Worm (Caenorhabditis elegans) whole organism, young adult: Measurements from ENCODE around the gene F45H10.2.

Experiments
- B0019.2 ChIP-seq: fragments of 200-800 bp; sonication (Bioruptor generic); conservative IDR thresholded peaks from 2 replicates; pipeline ENCODE4 v1.3.6; 2022; ENCODE audit warnings: missing genetic modification reagents, missing genetic modification characterization, missing compliant biosample characterization
- F23B12.7 ChIP-seq: sonication (generic microtip); optimal IDR thresholded peaks from 2 replicates; lab custom pipeline; 2017; ENCODE audit warnings: missing genetic modification characterization, mild to moderate bottlenecking, missing compliant biosample characterization, antibody characterized with exemption, moderate library complexity; ENCODE audit not compliant: insufficient read depth
- F39B2.1 ChIP-seq: fragments of 200-800 bp; sonication (Bioruptor generic); IDR thresholded peaks from 2 replicates; pipeline ENCODE4 v1.3.6; 2022; ENCODE audit warnings: missing genetic modification reagents, missing genetic modification characterization, missing compliant biosample characterization
- F52B5.7 ChIP-seq: sonication (generic microtip); optimal IDR thresholded peaks from 2 replicates; lab custom pipeline; 2016; ENCODE audit warnings: mild to moderate bottlenecking, missing genetic modification characterization, missing compliant biosample characterization
- F57C9.4 ChIP-seq: sonication (generic microtip); optimal IDR thresholded peaks from 2 replicates; lab custom pipeline; 2017; ENCODE audit warnings: mild to moderate bottlenecking, missing genetic modification characterization, missing compliant biosample characterization
- atf-7 ChIP-seq: sonication (generic microtip); optimal IDR thresholded peaks from 2 replicates; lab custom pipeline; 2017; ENCODE audit warnings: mild to moderate bottlenecking, missing genetic modification characterization, missing compliant biosample characterization
- athp-1 ChIP-seq: sonication (generic microtip); optimal IDR thresholded peaks from 2 replicates; lab custom pipeline; 2017; ENCODE audit warnings: mild to moderate bottlenecking, missing genetic modification characterization, missing compliant biosample characterization
- bed-2 ChIP-seq: fragments of 200-800 bp; sonication (Bioruptor generic); IDR thresholded peaks from 2 replicates; pipeline ENCODE4 v1.3.6; 2022; ENCODE audit warnings: missing genetic modification reagents, missing genetic modification characterization, missing compliant biosample characterization
- ceh-79 ChIP-seq: sonication (generic microtip); optimal IDR thresholded peaks from 2 replicates; lab custom pipeline; 2017; ENCODE audit warnings: mild to moderate bottlenecking, missing genetic modification characterization, missing compliant biosample characterization
- die-1 ChIP-seq: sonication (generic microtip); optimal IDR thresholded peaks from 2 replicates; lab custom pipeline; 2016; ENCODE audit warnings: missing genotype, mild to moderate bottlenecking, missing genetic modification characterization, missing compliant biosample characterization
- egl-18 ChIP-seq: fragments of 200-800 bp; sonication (Bioruptor generic); IDR thresholded peaks from 2 replicates; pipeline ENCODE4 v1.3.6; 2022; ENCODE audit warnings: missing genetic modification reagents, missing genetic modification characterization, missing compliant biosample characterization
- egl-44 ChIP-seq: fragments of 200-800 bp; sonication (Bioruptor generic); IDR thresholded peaks from 2 replicates; pipeline ENCODE4 v1.3.6; 2022; ENCODE audit warnings: missing genetic modification reagents, missing genetic modification characterization, missing compliant biosample characterization
- ets-4 ChIP-seq: fragments of 200-800 bp; sonication (Bioruptor generic); optimal IDR thresholded peaks from 2 replicates; lab custom pipeline; 2018; ENCODE audit warnings: mild to moderate bottlenecking, missing genetic modification characterization, missing compliant biosample characterization
- him-1 ChIP-seq: sonication (generic microtip); optimal IDR thresholded peaks from 2 replicates; lab custom pipeline; 2016; ENCODE audit warnings: missing genotype, missing genetic modification reagents, missing genetic modification characterization, missing compliant biosample characterization
- hlh-26 ChIP-seq: fragments of 200-800 bp; sonication (Bioruptor generic); conservative IDR thresholded peaks from 2 replicates; pipeline ENCODE4 v1.3.6; 2022; ENCODE audit warnings: missing genetic modification reagents, missing genetic modification characterization, missing compliant biosample characterization
- hmg-1.2 ChIP-seq: fragments of 200-800 bp; sonication (Bioruptor generic); IDR thresholded peaks from 2 replicates; pipeline ENCODE4 v1.3.6; 2022; ENCODE audit warnings: missing genetic modification reagents, missing genetic modification characterization, missing compliant biosample characterization
- hmg-20 ChIP-seq: fragments of 200-800 bp; sonication (Bioruptor generic); IDR thresholded peaks from 2 replicates; pipeline ENCODE4 v1.3.6; 2022; ENCODE audit warnings: missing genetic modification reagents, missing genetic modification characterization, missing compliant biosample characterization
- hrde-1 ChIP-seq: sonication (generic microtip); optimal IDR thresholded peaks from 2 replicates; lab custom pipeline; 2016; ENCODE audit warnings: missing genetic modification characterization, mild to moderate bottlenecking, missing compliant biosample characterization, moderate library complexity, missing genotype, missing genetic modification reagents, borderline replicate concordance
- hsf-1 ChIP-seq: fragments of 200-800 bp; sonication (Bioruptor generic); IDR thresholded peaks from 2 replicates; pipeline ENCODE4 v1.3.6; 2022; ENCODE audit warnings: missing genetic modification reagents, missing genetic modification characterization, missing compliant biosample characterization
- let-607 ChIP-seq, 2 experiments: fragments of 200-800 bp in 1 of 2; sonication (Bioruptor generic) in 1 of 2; sonication (generic microtip) in 1 of 2; optimal IDR thresholded peaks; 2 replicates each; lab custom pipeline; 2016 to 2018; ENCODE audit warnings: mild to moderate bottlenecking in 2 of 2, missing compliant biosample characterization in 2 of 2, missing genetic modification characterization in 2 of 2, moderate library complexity in 2 of 2, missing genotype in 1 of 2
- lin-40 ChIP-seq: sonication (generic microtip); optimal IDR thresholded peaks from 2 replicates; lab custom pipeline; 2016; ENCODE audit warnings: missing genetic modification characterization, mild to moderate bottlenecking, missing compliant biosample characterization, missing genotype, missing genetic modification reagents
- lin-54 ChIP-seq: fragments of 200-800 bp; sonication (Bioruptor generic); optimal IDR thresholded peaks from 2 replicates; lab custom pipeline; 2018; ENCODE audit warnings: mild to moderate bottlenecking, missing genetic modification characterization, missing compliant biosample characterization
- lsy-27 ChIP-seq: sonication (generic microtip); optimal IDR thresholded peaks from 2 replicates; lab custom pipeline; 2017; ENCODE audit warnings: missing genetic modification characterization, mild to moderate bottlenecking, missing compliant biosample characterization, antibody characterized with exemption, missing genotype, borderline replicate concordance; ENCODE audit not compliant: insufficient read depth
- madf-10 ChIP-seq: sonication (generic microtip); optimal IDR thresholded peaks from 2 replicates; lab custom pipeline; 2016; ENCODE audit warnings: mild to moderate bottlenecking, missing genetic modification characterization, missing compliant biosample characterization
- mel-28 ChIP-seq: sonication (generic microtip); optimal IDR thresholded peaks from 2 replicates; lab custom pipeline; 2016; ENCODE audit warnings: borderline replicate concordance, mild to moderate bottlenecking, missing genetic modification characterization, missing compliant biosample characterization
- nfya-2 ChIP-seq: fragments of 200-800 bp; sonication (Bioruptor generic); IDR thresholded peaks from 2 replicates; pipeline ENCODE4 v1.3.6; 2022; ENCODE audit warnings: missing genetic modification reagents, missing genetic modification characterization, missing compliant biosample characterization
- nfyb-1 ChIP-seq: fragments of 200-800 bp; sonication (Bioruptor generic); IDR thresholded peaks from 2 replicates; pipeline ENCODE4 v1.3.6; 2022; ENCODE audit warnings: missing genetic modification reagents, missing genetic modification characterization, missing compliant biosample characterization
- nhr-179 ChIP-seq: sonication (generic microtip); optimal IDR thresholded peaks from 2 replicates; lab custom pipeline; 2016; ENCODE audit warnings: mild to moderate bottlenecking, missing genetic modification characterization, missing compliant biosample characterization
- nhr-80 ChIP-seq: sonication (generic microtip); optimal IDR thresholded peaks from 2 replicates; lab custom pipeline; 2016; ENCODE audit warnings: missing genetic modification characterization, missing compliant biosample characterization
- pbrm-1 ChIP-seq: fragments of 200-800 bp; sonication (Bioruptor generic); IDR thresholded peaks from 2 replicates; pipeline ENCODE4 v1.3.6; 2022; ENCODE audit warnings: missing genetic modification reagents, missing genetic modification characterization, missing compliant biosample characterization
- pha-4 ChIP-seq: fragments of 150-350 bp; sonication (generic microtip); optimal IDR thresholded peaks from 2 replicates; lab custom pipeline; 2014; ENCODE audit warnings: missing biosample characterization, missing genetic modification reagents, missing genetic modification characterization
- rec-8 ChIP-seq, 2 experiments: sonication (generic microtip); optimal IDR thresholded peaks; 2 replicates each; lab custom pipeline; 2016; ENCODE audit warnings: mild to moderate bottlenecking in 2 of 2, missing genetic modification characterization in 2 of 2, missing genetic modification reagents in 2 of 2, missing genotype in 2 of 2, missing biosample characterization in 1 of 2, missing compliant biosample characterization in 1 of 2, moderate library complexity in 1 of 2
- snpc-1.3 ChIP-seq: sonication (generic microtip); optimal IDR thresholded peaks from 2 replicates; lab custom pipeline; 2017; ENCODE audit warnings: missing genetic modification characterization, mild to moderate bottlenecking, missing compliant biosample characterization, antibody characterized with exemption, moderate library complexity, missing genotype, missing genetic modification reagents; ENCODE audit not compliant: insufficient read depth
- snpc-3.4 ChIP-seq: sonication (generic microtip); optimal IDR thresholded peaks from 2 replicates; lab custom pipeline; 2017; ENCODE audit warnings: missing genetic modification characterization, mild to moderate bottlenecking, missing compliant biosample characterization, antibody characterized with exemption, moderate library complexity, missing genotype, missing genetic modification reagents
- snpc-4 ChIP-seq, 5 experiments: fragments of 150-350 bp in 1 of 5; sonication (generic microtip) in 4 of 5; optimal IDR thresholded peaks; 2 replicates each; lab custom pipeline; 2014 to 2018; ENCODE audit warnings: missing genetic modification characterization in 5 of 5, missing biosample characterization in 3 of 5, antibody characterized with exemption in 2 of 5, mild to moderate bottlenecking in 2 of 5, missing compliant biosample characterization in 2 of 5, missing genotype in 2 of 5, moderate library complexity in 2 of 5, missing genetic modification reagents in 1 of 5
- somi-1 ChIP-seq: fragments of 200-800 bp; sonication (Bioruptor generic); optimal IDR thresholded peaks from 2 replicates; lab custom pipeline; 2018; ENCODE audit warnings: mild to moderate bottlenecking, missing genetic modification characterization, missing compliant biosample characterization
- tbp1 ChIP-seq: fragments of 200-800 bp; sonication (Bioruptor generic); optimal IDR thresholded peaks from 2 replicates; lab custom pipeline; 2018; ENCODE audit warnings: mild to moderate bottlenecking, missing genetic modification characterization, missing compliant biosample characterization
- xnd-1 ChIP-seq: sonication (generic microtip); optimal IDR thresholded peaks from 2 replicates; lab custom pipeline; 2016; ENCODE audit warnings: missing genotype, missing genetic modification reagents, missing genetic modification characterization, missing compliant biosample characterization
- zfh-2 ChIP-seq: fragments of 200-800 bp; sonication (Bioruptor generic); conservative IDR thresholded peaks from 2 replicates; pipeline ENCODE4 v1.3.6; 2022; ENCODE audit warnings: missing genetic modification reagents, missing genetic modification characterization, missing compliant biosample characterization
- zim-3 ChIP-seq: sonication (generic microtip); optimal IDR thresholded peaks from 2 replicates; lab custom pipeline; 2017; ENCODE audit warnings: mild to moderate bottlenecking, missing genetic modification characterization, moderate library complexity, missing compliant biosample characterization
- ztf-22 ChIP-seq: fragments of 200-800 bp; sonication (Bioruptor generic); optimal IDR thresholded peaks from 2 replicates; lab custom pipeline; 2018; ENCODE audit warnings: mild to moderate bottlenecking, missing genetic modification characterization, moderate library complexity, missing compliant biosample characterization
- ztf-6 ChIP-seq: fragments of 200-800 bp; sonication (Bioruptor generic); IDR thresholded peaks from 2 replicates; pipeline ENCODE4 v1.3.6; 2022; ENCODE audit warnings: missing genetic modification reagents, missing genetic modification characterization, missing compliant biosample characterization

Gene F45H10.2

ce11 chrII:13447668-13448067 lies 45.2 kb downstream of the F45H10.2 start (continued):
- TF ChIP-seq pbrm-1 (GFP tag; lab: Robert Waterston, UW) (peak; percentile 17; the same call in 1 of the 2 replicates), nfyb-1 (GFP tag; lab: Robert Waterston, UW) (no peak), tbp1 (GFP tag; lab: Kevin White, UChicago) (peak; percentile 28), lsy-27 (tag; lab: Kevin White, UChicago) (no peak), egl-44 (no peak), nhr-80 (tag; lab: Kevin White, UChicago) (peak; percentile 70), ztf-22 (GFP tag; lab: Kevin White, UChicago) (no peak), nfya-2 (GFP tag; lab: Robert Waterston, UW) (no peak), hmg-20 (no peak), hmg-1.2 (GFP tag; lab: Robert Waterston, UW) (peak; percentile 65), let-607 (tag; optimal IDR thresholded peaks at IDR 0.05; lab: Kevin White, UChicago) (peak in 1 of 2 experiments; percentile 16), bed-2 (GFP tag; lab: Robert Waterston, UW) (no peak), hlh-26 (GFP tag; lab: Robert Waterston, UW) (no peak), ceh-79 (no peak), athp-1 (tag; lab: Kevin White, UChicago) (no peak), pha-4 (tag; lab: Kevin White, UChicago) (peak; percentile 86), F52B5.7 (tag; lab: Kevin White, UChicago) (no peak), B0019.2 (GFP tag; lab: Robert Waterston, UW) (no peak), zim-3 (tag; lab: Kevin White, UChicago) (no peak), atf-7 (tag; lab: Kevin White, UChicago) (peak; percentile 52), egl-18 (GFP tag; lab: Robert Waterston, UW) (no peak), snpc-3.4 (tag; lab: Kevin White, UChicago) (no peak), snpc-4 (GFP tag; optimal IDR thresholded peaks at IDR 0.05; lab: Kevin White, UChicago) (no peak), snpc-4 (tag; optimal IDR thresholded peaks at IDR 0.05; lab: Kevin White, UChicago) (peak in 3 of 4 experiments; percentile 28 to 47 (median 40)), ztf-6 (GFP tag; lab: Robert Waterston, UW) (no peak), madf-10 (tag; lab: Kevin White, UChicago) (peak; percentile 23), ets-4 (GFP tag; lab: Kevin White, UChicago) (no peak), F23B12.7 (peak; percentile 67), die-1 (tag; lab: Kevin White, UChicago) (no peak), somi-1 (GFP tag; lab: Kevin White, UChicago) (peak; percentile 16), snpc-1.3 (tag; lab: Kevin White, UChicago) (no peak), zfh-2 (GFP tag; lab: Robert Waterston, UW) (no peak), him-1 (no peak), nhr-179 (tag; lab: Kevin White, UChicago) (no peak), lin-40 (tag; lab: Kevin White, UChicago) (peak; percentile 69), F39B2.1 (GFP tag; lab: Robert Waterston, UW) (no peak), rec-8 (tag; optimal IDR thresholded peaks at IDR 0.05; lab: Kevin White, UChicago) (no peak), lin-54 (GFP tag; lab: Kevin White, UChicago) (peak; percentile 42), F57C9.4 (tag; lab: Kevin White, UChicago) (no peak), xnd-1 (tag; lab: Kevin White, UChicago) (no peak), hrde-1 (tag; lab: Kevin White, UChicago) (no peak), hsf-1 (GFP tag; lab: Robert Waterston, UW) (no peak), mel-28 (tag; lab: Kevin White, UChicago) (no peak)
- TF ChIP-seq, all 124 proteins: peak for 24
